Fruit fly (Drosophila melanogaster) whole organism, prepupa: ENCODE results near the gene numb.
A peak's percentile ranks its signal among the peaks of the same experiment; 100 is the strongest.

Experiments used
- Blimp-1 ChIP-seq: fragments of 200-800 bp; sonication (Bioruptor generic); optimal IDR thresholded peaks from 3 replicates; lab custom pipeline; 2017; ENCODE audit warnings: missing biosample characterization, missing genetic modification characterization, mild to moderate bottlenecking, moderate library complexity, missing genetic modification reagents
- CG10631 ChIP-seq: fragments of 200-800 bp; sonication (Bioruptor generic); optimal IDR thresholded peaks from 2 replicates; lab custom pipeline; 2016; ENCODE audit warnings: missing biosample characterization, missing genetic modification characterization
- CG11294 ChIP-seq: fragments of 200-800 bp; sonication (Bioruptor generic); IDR thresholded peaks from 2 replicates; pipeline ENCODE4 v1.3.6; 2022; ENCODE audit warnings: missing biosample characterization, missing genetic modification characterization
- CG15336 ChIP-seq: fragments of 200-800 bp; sonication (Bioruptor generic); IDR thresholded peaks from 2 replicates; pipeline ENCODE4 v1.3.6; 2022; ENCODE audit warnings: missing biosample characterization, missing genetic modification characterization
- CG1621 ChIP-seq: fragments of 200-800 bp; sonication (Bioruptor generic); optimal IDR thresholded peaks from 3 replicates; lab custom pipeline; 2018; ENCODE audit warnings: missing biosample characterization, mild to moderate bottlenecking, missing genetic modification characterization
- CG3032 ChIP-seq: fragments of 200-800 bp; optimal IDR thresholded peaks from 2 replicates; lab custom pipeline; 2019; ENCODE audit warnings: missing biosample characterization, mild to moderate bottlenecking, missing genetic modification characterization, moderate library complexity
- CG34406 ChIP-seq: fragments of 200-800 bp; sonication (Bioruptor generic); optimal IDR thresholded peaks from 3 replicates; lab custom pipeline; 2016; ENCODE audit warnings: missing biosample characterization, missing genetic modification characterization
- CG3919 ChIP-seq: fragments of 200-800 bp; sonication (Bioruptor generic); optimal IDR thresholded peaks from 3 replicates; lab custom pipeline; 2016; ENCODE audit warnings: missing biosample characterization, missing genetic modification characterization
- CG4318 ChIP-seq: fragments of 200-800 bp; sonication (Bioruptor generic); optimal IDR thresholded peaks from 3 replicates; lab custom pipeline; 2017; ENCODE audit warnings: missing biosample characterization, mild to moderate bottlenecking, missing genetic modification characterization
- CG6163 ChIP-seq: fragments of 200-800 bp; sonication (Bioruptor generic); IDR thresholded peaks from 3 replicates; pipeline ENCODE4 v1.3.6; 2022; ENCODE audit warnings: missing biosample characterization, missing genetic modification characterization
- CG6792 ChIP-seq: fragments of 200-800 bp; sonication (Bioruptor generic); optimal IDR thresholded peaks from 3 replicates; lab custom pipeline; 2016; ENCODE audit warnings: missing biosample characterization, missing genetic modification characterization
- CG6854 ChIP-seq: fragments of 200-800 bp; sonication (Bioruptor generic); optimal IDR thresholded peaks from 2 replicates; lab custom pipeline; 2017; ENCODE audit warnings: missing biosample characterization, mild to moderate bottlenecking, missing genetic modification characterization
- CG8119 ChIP-seq: fragments of 200-800 bp; sonication (Bioruptor generic); IDR thresholded peaks from 3 replicates; pipeline ENCODE4 v1.3.6; 2022; ENCODE audit warnings: missing biosample characterization, missing genetic modification characterization
- Eip78C ChIP-seq: fragments of 200-800 bp; sonication (Bioruptor generic); peaks from one replicate; lab custom pipeline; 2016; ENCODE audit warnings: missing biosample characterization, missing genetic modification characterization
- Eip93F ChIP-seq: fragments of 200-800 bp; sonication (Bioruptor generic); optimal IDR thresholded peaks from 2 replicates; lab custom pipeline; 2016; ENCODE audit warnings: missing biosample characterization, mild to moderate bottlenecking, missing genetic modification characterization
- Gug ChIP-seq: fragments of 200-800 bp; sonication (Bioruptor generic); IDR thresholded peaks from 2 replicates; pipeline ENCODE4 v1.3.6; 2022; ENCODE audit warnings: missing biosample characterization, missing genetic modification characterization
- Hr39 ChIP-seq: fragments of 200-800 bp; sonication (Bioruptor generic); optimal IDR thresholded peaks from 2 replicates; lab custom pipeline; 2016; ENCODE audit warnings: missing biosample characterization, missing genetic modification characterization
- Hr4 ChIP-seq: fragments of 200-800 bp; sonication (Bioruptor generic); optimal IDR thresholded peaks from 3 replicates; lab custom pipeline; 2016; ENCODE audit warnings: missing biosample characterization, missing genetic modification characterization
- Lpt ChIP-seq: fragments of 200-800 bp; sonication (Bioruptor generic); optimal IDR thresholded peaks from 3 replicates; lab custom pipeline; 2016; ENCODE audit warnings: missing biosample characterization, missing genetic modification characterization
- OdsH ChIP-seq: fragments of 200-800 bp; sonication (Bioruptor generic); optimal IDR thresholded peaks from 3 replicates; lab custom pipeline; 2016; ENCODE audit warnings: missing biosample characterization, missing genetic modification characterization
- Sox102F ChIP-seq: fragments of 200-800 bp; sonication (Bioruptor generic); optimal IDR thresholded peaks from 2 replicates; lab custom pipeline; 2016; ENCODE audit warnings: missing biosample characterization, mild to moderate bottlenecking, missing genetic modification characterization
- Sox14 ChIP-seq: fragments of 200-800 bp; sonication (Bioruptor generic); optimal IDR thresholded peaks from 3 replicates; lab custom pipeline; 2016; ENCODE audit warnings: missing biosample characterization, missing genetic modification characterization
- Sox15 ChIP-seq: fragments of 200-800 bp; sonication (Bioruptor generic); optimal IDR thresholded peaks from 3 replicates; lab custom pipeline; 2016; ENCODE audit warnings: missing biosample characterization, missing genetic modification characterization
- achi ChIP-seq: fragments of 200-800 bp; sonication (Bioruptor generic); optimal IDR thresholded peaks from 3 replicates; lab custom pipeline; 2016; ENCODE audit warnings: missing biosample characterization, missing genetic modification characterization
- acj6 ChIP-seq: fragments of 200-800 bp; sonication (Bioruptor generic); optimal IDR thresholded peaks from 3 replicates; lab custom pipeline; 2016; ENCODE audit warnings: missing biosample characterization, missing genetic modification characterization
- dsx ChIP-seq: fragments of 200-800 bp; optimal IDR thresholded peaks from 3 replicates; lab custom pipeline; 2019; ENCODE audit warnings: missing biosample characterization, mild to moderate bottlenecking, missing genetic modification characterization, moderate library complexity; ENCODE audit not compliant: poor library complexity, severe bottlenecking
- eg ChIP-seq: fragments of 200-800 bp; sonication (Bioruptor generic); IDR thresholded peaks from 3 replicates; pipeline ENCODE4 v1.3.6; 2022; ENCODE audit warnings: missing biosample characterization, missing genetic modification characterization
- esn ChIP-seq: fragments of 200-800 bp; sonication (Bioruptor generic); optimal IDR thresholded peaks from 2 replicates; lab custom pipeline; 2016; ENCODE audit warnings: missing biosample characterization, mild to moderate bottlenecking, missing genetic modification characterization, moderate library complexity
- fd85E ChIP-seq: fragments of 200-800 bp; sonication (Bioruptor generic); optimal IDR thresholded peaks from 3 replicates; lab custom pipeline; 2016; ENCODE audit warnings: missing biosample characterization, missing genetic modification characterization
- fkh ChIP-seq: fragments of 200-800 bp; sonication (Bioruptor generic); optimal IDR thresholded peaks from 3 replicates; lab custom pipeline; 2017; ENCODE audit warnings: missing biosample characterization, mild to moderate bottlenecking, missing genetic modification characterization, moderate library complexity
- pdm3 ChIP-seq: fragments of 200-800 bp; sonication (Bioruptor generic); optimal IDR thresholded peaks from 3 replicates; lab custom pipeline; 2016; ENCODE audit warnings: missing biosample characterization, missing genetic modification characterization
- spab ChIP-seq: fragments of 200-800 bp; sonication (Bioruptor generic); optimal IDR thresholded peaks from 2 replicates; lab custom pipeline; 2017; ENCODE audit warnings: missing biosample characterization, mild to moderate bottlenecking, missing genetic modification characterization, missing genetic modification reagents
- ss ChIP-seq, 2 experiments: fragments of 200-800 bp; sonication (Bioruptor generic); optimal IDR thresholded peaks; 2 replicates in 1 of 2; 3 replicates in 1 of 2; lab custom pipeline; 2017 to 2018; ENCODE audit warnings: mild to moderate bottlenecking in 2 of 2, missing biosample characterization in 2 of 2, missing genetic modification characterization in 2 of 2, moderate library complexity in 1 of 2
- svp ChIP-seq: fragments of 200-800 bp; sonication (Bioruptor generic); peaks from one replicate; lab custom pipeline; 2016; ENCODE audit warnings: missing biosample characterization, missing genetic modification characterization
- topi ChIP-seq: fragments of 200-800 bp; sonication (Bioruptor generic); optimal IDR thresholded peaks from 3 replicates; lab custom pipeline; 2016; ENCODE audit warnings: missing biosample characterization, missing genetic modification characterization

Gene numb

dm6 chr2L:9505372-9506103, 68.3 kb downstream of the numb start (continued):
- TF ChIP-seq topi = peak; percentile 38
- TF ChIP-seq CG1621 = no peak
- TF ChIP-seq CG8119 (GFP tag; lab: Robert Waterston, UW) = peak; percentile 49; the same call in 2 of the 3 replicates
- peak; percentile 26 for TF ChIP-seq CG6792 (GFP tag; lab: Kevin White, UChicago)
- TF ChIP-seq Gug (GFP tag; lab: Robert Waterston, UW) = no peak
- no peak for TF ChIP-seq fd85E (GFP tag; lab: Kevin White, UChicago)
- peak; percentile 22 for TF ChIP-seq Lpt (GFP tag; lab: Kevin White, UChicago)
- peak; percentile 44 for TF ChIP-seq CG4318

dm6 chr2L:9506535-9507036, 69.3 kb downstream of the numb start:
- TF ChIP-seq Eip78C (GFP tag; lab: Kevin White, UChicago) (peak; percentile 39), CG11294 (GFP tag; lab: Robert Waterston, UW) (no peak), CG6854 (GFP tag; lab: Kevin White, UChicago) (no peak), CG10631 (GFP tag; lab: Kevin White, UChicago) (no peak), Blimp-1 (peak; percentile 11), ss (GFP tag; optimal IDR thresholded peaks at IDR 0.05; lab: Kevin White, UChicago) (peak in 1 of 2 experiments; percentile 9), topi (no peak), CG8119 (GFP tag; lab: Robert Waterston, UW) (no peak), acj6 (no peak), CG34406 (GFP tag; lab: Kevin White, UChicago) (no peak), CG3032 (tag; lab: Kevin White, UChicago) (no peak), Hr4 (GFP tag; lab: Kevin White, UChicago) (peak; percentile 2), Hr39 (no peak), Sox14 (GFP tag; lab: Kevin White, UChicago) (no peak), CG6792 (GFP tag; lab: Kevin White, UChicago) (no peak), CG6163 (GFP tag; lab: Robert Waterston, UW) (peak; percentile 58), eg (0 out of 3 replicates have a peak, but pooled peaks have one; percentile 24), pdm3 (GFP tag; lab: Kevin White, UChicago) (no peak), esn (GFP tag; lab: Kevin White, UChicago) (no peak), svp (GFP tag; lab: Kevin White, UChicago) (peak; percentile 29), Eip93F (GFP tag; lab: Kevin White, UChicago) (no peak), CG1621 (peak; percentile 3), dsx (GFP tag; lab: Kevin White, UChicago) (peak; percentile 33), achi (GFP tag; lab: Kevin White, UChicago) (no peak)

- peak; percentile 23; the same call in 1 of the 2 replicates for TF ChIP-seq CG15336
- TF ChIP-seq Lpt (GFP tag; lab: Kevin White, UChicago) = peak; percentile 7
- TF ChIP-seq fkh = peak; percentile 49
- TF ChIP-seq fd85E (GFP tag; lab: Kevin White, UChicago) = no peak
- TF ChIP-seq dsx (GFP tag; lab: Kevin White, UChicago) = peak; percentile 87
- no peak for TF ChIP-seq CG3919 (GFP tag; lab: Kevin White, UChicago)
- peak; percentile 8; the same call in 1 of the 3 replicates for TF ChIP-seq eg
- no peak for TF ChIP-seq CG1621
- TF ChIP-seq OdsH = no peak
- TF ChIP-seq ss (GFP tag; optimal IDR thresholded peaks at IDR 0.05; lab: Kevin White, UChicago) = peak in 1 of 2 experiments; percentile 15
- no peak for TF ChIP-seq CG11294 (GFP tag; lab: Robert Waterston, UW)
- no peak for TF ChIP-seq Sox15 (GFP tag; lab: Kevin White, UChicago)
Observed at dm6 chr2L:9508547-9509197, 71.4 kb downstream of the numb start.

- TF ChIP-seq spab (GFP tag; lab: Kevin White, UChicago) = no peak
- peak; percentile 91 for TF ChIP-seq fkh
- no peak for TF ChIP-seq CG3919 (GFP tag; lab: Kevin White, UChicago)
- no peak for TF ChIP-seq Sox102F (GFP tag; lab: Kevin White, UChicago)
Observed at dm6 chr2L:9509653-9510052, 72.4 kb downstream of the numb start.
